Fruit fly (Drosophila melanogaster): ENCODE results near the gene Dnaaf5.

Dnaaf5 gene

dm6 chr3R:14353733-14354152, 7.8 kb downstream of the Dnaaf5 start (continued):
- peak; percentile 72 for TF ChIP-seq HHEX (GFP tag; optimal IDR thresholded peaks at IDR 0.05)
- no peak for TF ChIP-seq Elba2 (GFP tag; optimal IDR thresholded peaks at IDR 0.05)
- TF ChIP-seq CG12299 (tag; optimal IDR thresholded peaks at IDR 0.05) = peak; percentile 32
- TF ChIP-seq ATbp (GFP tag; optimal IDR thresholded peaks at IDR 0.05) = peak; percentile 75
- TF ChIP-seq Hmx (GFP tag; optimal IDR thresholded peaks at IDR 0.05) = no peak
- peak; percentile 45 for TF ChIP-seq D19B (GFP tag; optimal IDR thresholded peaks at IDR 0.05)
- peak; percentile 4 for TF ChIP-seq Hsf (GFP tag; optimal IDR thresholded peaks at IDR 0.05)
- TF ChIP-seq Optix (GFP tag; IDR thresholded peaks at IDR 0.05) = 0 out of 3 replicates have a peak, but pooled peaks have one; percentile 32
- TF ChIP-seq trem (tag; optimal IDR thresholded peaks at IDR 0.05) = peak; percentile 41
- no peak for TF ChIP-seq crp (GFP tag; optimal IDR thresholded peaks at IDR 0.05)
- no peak; the same call in 1 of the 2 replicates for TF ChIP-seq Adf1 (GFP tag; IDR thresholded peaks at IDR 0.05)
- no peak for TF ChIP-seq Myb (GFP tag; optimal IDR thresholded peaks at IDR 0.05)
- TF ChIP-seq CG14710 (tag; optimal IDR thresholded peaks at IDR 0.05) = peak; percentile 72
- no peak for TF ChIP-seq kay (GFP tag; optimal IDR thresholded peaks at IDR 0.05)
- TF ChIP-seq CG2199 (GFP tag; IDR thresholded peaks at IDR 0.05) = no peak
- TF ChIP-seq tup (GFP tag; optimal IDR thresholded peaks at IDR 0.05) = no peak
- 0 out of 3 replicates have a peak, but pooled peaks have one; percentile 6 for TF ChIP-seq ken (GFP tag; IDR thresholded peaks at IDR 0.05)
- peak; percentile 88 for TF ChIP-seq CG31441 (GFP tag; IDR thresholded peaks at IDR 0.05)
- TF ChIP-seq Deaf1 (tag; optimal IDR thresholded peaks at IDR 0.05) = peak; percentile 40
- TF ChIP-seq Lim3 (GFP tag; IDR thresholded peaks at IDR 0.05) = no peak
- no peak for TF ChIP-seq CG2202 (tag; optimal IDR thresholded peaks at IDR 0.05)
- peak; percentile 41 for TF ChIP-seq CG1529 (GFP tag; optimal IDR thresholded peaks at IDR 0.05)
- TF ChIP-seq CG15011 (GFP tag; optimal IDR thresholded peaks at IDR 0.05) = peak; percentile 69
- peak; percentile 13 for TF ChIP-seq tio (GFP tag; optimal IDR thresholded peaks at IDR 0.05)
- no peak for TF ChIP-seq CG14860 (GFP tag; IDR thresholded peaks at IDR 0.05; ENCODE audit: partially characterized antibody)
- no peak; the same call in none of the 2 replicates for TF ChIP-seq Ada2b (GFP tag; IDR thresholded peaks at IDR 0.05)

- TF ChIP-seq CG18599 (GFP tag; optimal IDR thresholded peaks at IDR 0.05) = peak; percentile 65
- TF ChIP-seq unc-4 (GFP tag; IDR thresholded peaks at IDR 0.05; ENCODE audit: partially characterized antibody) = no peak
- peak; percentile 37 for TF ChIP-seq CG6854 (GFP tag; optimal IDR thresholded peaks at IDR 0.05)
- TF ChIP-seq CG15514 (GFP tag; optimal IDR thresholded peaks at IDR 0.05) = peak; percentile 12
- no peak for TF ChIP-seq crp (GFP tag; optimal IDR thresholded peaks at IDR 0.05)
- peak; percentile 58 for TF ChIP-seq Hmr (GFP tag; optimal IDR thresholded peaks at IDR 0.05)
- peak; percentile 39 for TF ChIP-seq Xbp1 (GFP tag; optimal IDR thresholded peaks at IDR 0.05)
- TF ChIP-seq CG10267 (tag; optimal IDR thresholded peaks at IDR 0.05) = peak; percentile 29
- peak; percentile 69 for TF ChIP-seq CG11504 (tag; optimal IDR thresholded peaks at IDR 0.05)
- peak; percentile 20 for TF ChIP-seq CG18764 (GFP tag; optimal IDR thresholded peaks at IDR 0.05)
- TF ChIP-seq Dref (GFP tag; IDR thresholded peaks at IDR 0.05) = no peak
- no peak for TF ChIP-seq HLHmδ (GFP tag; optimal IDR thresholded peaks at IDR 0.05)
- TF ChIP-seq odd (GFP tag; optimal IDR thresholded peaks at IDR 0.05) = peak; percentile 30
- no peak for TF ChIP-seq CG6813 (GFP tag; optimal IDR thresholded peaks at IDR 0.05)
- no peak for TF ChIP-seq HLH54F (GFP tag; optimal IDR thresholded peaks at IDR 0.05)
- TF ChIP-seq repo (GFP tag; optimal IDR thresholded peaks at IDR 0.05) = no peak
- TF ChIP-seq chinmo (GFP tag; IDR thresholded peaks at IDR 0.05; ENCODE audit: partially characterized antibody) = no peak
- TF ChIP-seq CG16815 (GFP tag; optimal IDR thresholded peaks at IDR 0.05) = no peak
- TF ChIP-seq Ets65A (GFP tag) = peak; percentile 40
- no peak for TF ChIP-seq kah (GFP tag; optimal IDR thresholded peaks at IDR 0.05)
- no peak for TF ChIP-seq dan (GFP tag; IDR thresholded peaks at IDR 0.05)
- peak; percentile 8 for TF ChIP-seq CG18476 (GFP tag; optimal IDR thresholded peaks at IDR 0.05)
- TF ChIP-seq CG12769 (tag; optimal IDR thresholded peaks at IDR 0.05) = peak; percentile 20
- TF ChIP-seq CG12219 (GFP tag; optimal IDR thresholded peaks at IDR 0.05) = no peak
- TF ChIP-seq CG31441 (GFP tag; IDR thresholded peaks at IDR 0.05) = peak; percentile 51; the same call in 1 of the 2 replicates
- TF ChIP-seq CoRest (tag; optimal IDR thresholded peaks at IDR 0.05) = peak; percentile 29
Measured at dm6 chr3R:14351418-14351817, 10.2 kb downstream of the Dnaaf5 start.
